Worm (Caenorhabditis elegans) whole organism, mixed stage, embryonic: Measurements from ENCODE around the gene ubh-1.

Source experiments
- M03D4.4 ChIP-seq: sonication (generic microtip); optimal IDR thresholded peaks from 2 replicates; lab custom pipeline; 2017; ENCODE audit warnings: mild to moderate bottlenecking, missing genetic modification characterization, missing compliant biosample characterization
- bed-3 ChIP-seq: fragments of 200-800 bp; sonication (Bioruptor generic); optimal IDR thresholded peaks from 3 replicates; lab custom pipeline; 2018; ENCODE audit warnings: mild to moderate bottlenecking, missing genetic modification characterization, moderate library complexity, missing compliant biosample characterization
- blmp-1 ChIP-seq: fragments of 150-350 bp; optimal IDR thresholded peaks from 2 replicates; lab custom pipeline; 2014; ENCODE audit warnings: missing biosample characterization, missing genetic modification characterization
- ceh-39 ChIP-seq: fragments of 150-350 bp; optimal IDR thresholded peaks from 2 replicates; lab custom pipeline; 2014; ENCODE audit warnings: missing biosample characterization, missing genetic modification characterization
- ceh-83 ChIP-seq: fragments of 200-800 bp; sonication (Bioruptor generic); optimal IDR thresholded peaks from 2 replicates; lab custom pipeline; 2018; ENCODE audit warnings: mild to moderate bottlenecking, missing genetic modification characterization, missing compliant biosample characterization
- ces-1 ChIP-seq: fragments of 150-350 bp; optimal IDR thresholded peaks from 2 replicates; lab custom pipeline; 2014; ENCODE audit warnings: missing biosample characterization, missing genetic modification reagents, missing genetic modification characterization
- cnd-1 ChIP-seq: fragments of 200-800 bp; sonication (Bioruptor generic); optimal IDR thresholded peaks from 2 replicates; lab custom pipeline; 2018; ENCODE audit warnings: mild to moderate bottlenecking, missing genetic modification characterization, missing compliant biosample characterization
- drap-1 ChIP-seq: fragments of 200-800 bp; sonication (Bioruptor generic); optimal IDR thresholded peaks from 3 replicates; lab custom pipeline; 2018; ENCODE audit warnings: mild to moderate bottlenecking, missing genetic modification characterization, missing compliant biosample characterization
- elt-1 ChIP-seq: sonication (generic microtip); optimal IDR thresholded peaks from 2 replicates; lab custom pipeline; 2017; ENCODE audit warnings: missing genetic modification characterization, mild to moderate bottlenecking, missing compliant biosample characterization, antibody characterized with exemption, moderate library complexity, borderline replicate concordance; ENCODE audit not compliant: insufficient read depth
- elt-3 ChIP-seq: fragments of 150-350 bp; optimal IDR thresholded peaks from 2 replicates; lab custom pipeline; 2014; ENCODE audit warnings: missing biosample characterization, missing genetic modification characterization
- flh-1 ChIP-seq: fragments of 200-800 bp; sonication (Bioruptor generic); optimal IDR thresholded peaks from 2 replicates; lab custom pipeline; 2018; ENCODE audit warnings: mild to moderate bottlenecking, missing genetic modification characterization, moderate library complexity, missing compliant biosample characterization
- hlh-1 ChIP-seq: fragments of 150-350 bp; optimal IDR thresholded peaks from 2 replicates; lab custom pipeline; 2014; ENCODE audit warnings: missing biosample characterization, missing genetic modification reagents, missing genetic modification characterization
- lin-13 ChIP-seq: fragments of 150-350 bp; optimal IDR thresholded peaks from 2 replicates; lab custom pipeline; 2014; ENCODE audit warnings: missing biosample characterization, missing genetic modification characterization
- lin-32 ChIP-seq: fragments of 200-800 bp; sonication (Bioruptor generic); optimal IDR thresholded peaks from 2 replicates; lab custom pipeline; 2018; ENCODE audit warnings: mild to moderate bottlenecking, missing genetic modification characterization, missing compliant biosample characterization
- mab-5 ChIP-seq: fragments of 150-350 bp; optimal IDR thresholded peaks from 2 replicates; lab custom pipeline; 2014; ENCODE audit warnings: missing biosample characterization, missing genetic modification characterization
- mls-2 ChIP-seq: sonication (generic microtip); optimal IDR thresholded peaks from 2 replicates; lab custom pipeline; 2016; ENCODE audit warnings: mild to moderate bottlenecking, missing genetic modification characterization, moderate library complexity, missing compliant biosample characterization
- nhr-2 ChIP-seq: fragments of 150-350 bp; optimal IDR thresholded peaks from 2 replicates; lab custom pipeline; 2014; ENCODE audit warnings: missing biosample characterization, missing genetic modification characterization
- nhr-237 ChIP-seq: fragments of 150-350 bp; optimal IDR thresholded peaks from 2 replicates; lab custom pipeline; 2014; ENCODE audit warnings: missing biosample characterization, missing genetic modification characterization
- nhr-76 ChIP-seq: sonication (generic microtip); optimal IDR thresholded peaks from 2 replicates; lab custom pipeline; 2017; ENCODE audit warnings: missing biosample characterization, missing genetic modification characterization
- sem-2 ChIP-seq: fragments of 200-800 bp; sonication (Bioruptor generic); optimal IDR thresholded peaks from 2 replicates; lab custom pipeline; 2018; ENCODE audit warnings: mild to moderate bottlenecking, missing genetic modification characterization, missing compliant biosample characterization
- snpc-4 ChIP-seq: fragments of 150-350 bp; optimal IDR thresholded peaks from 2 replicates; lab custom pipeline; 2014; ENCODE audit warnings: missing biosample characterization, missing genetic modification characterization
- sptf-1 ChIP-seq: sonication (generic microtip); optimal IDR thresholded peaks from 2 replicates; lab custom pipeline; 2017; ENCODE audit warnings: mild to moderate bottlenecking, missing genetic modification characterization, moderate library complexity, missing compliant biosample characterization
- unc-120 ChIP-seq: sonication (generic microtip); optimal IDR thresholded peaks from 2 replicates; lab custom pipeline; 2017; ENCODE audit warnings: missing genetic modification characterization, missing compliant biosample characterization; ENCODE audit not compliant: poor library complexity, severe bottlenecking
- unc-39 ChIP-seq: fragments of 150-350 bp; optimal IDR thresholded peaks from 2 replicates; lab custom pipeline; 2014; ENCODE audit warnings: missing biosample characterization, missing genetic modification characterization
- unc-62 ChIP-seq: fragments of 150-350 bp; optimal IDR thresholded peaks from 2 replicates; lab custom pipeline; 2014; ENCODE audit warnings: missing biosample characterization, missing genetic modification reagents, missing genetic modification characterization
- zip-8 ChIP-seq: fragments of 150-350 bp; optimal IDR thresholded peaks from 2 replicates; lab custom pipeline; 2014; ENCODE audit warnings: missing biosample characterization, missing genetic modification characterization
- ztf-11 ChIP-seq: fragments of 150-350 bp; optimal IDR thresholded peaks from 2 replicates; lab custom pipeline; 2014; ENCODE audit warnings: missing biosample characterization, missing genetic modification characterization

Gene ubh-1

DNA sequence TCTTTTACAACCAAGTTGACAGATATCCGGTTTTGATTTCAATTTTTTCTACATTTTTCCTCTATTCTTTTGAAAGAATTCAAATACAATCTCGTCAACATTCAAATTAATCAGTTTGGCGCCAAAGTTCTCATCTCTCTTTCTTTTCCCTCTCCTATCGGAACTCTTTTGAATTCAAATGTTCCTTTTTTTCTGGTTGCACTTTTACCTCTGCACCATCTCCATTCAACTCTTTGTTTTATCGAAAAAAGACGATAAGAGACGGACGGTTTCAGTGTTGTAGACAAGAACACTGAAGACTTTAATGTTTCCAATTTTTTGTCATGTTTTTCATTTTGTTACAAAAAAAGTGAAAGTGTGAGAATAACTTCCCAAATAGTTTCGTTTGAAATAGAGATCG, 35.2 kb downstream of the ubh-1 start:
- TF ChIP-seq cnd-1 = no peak
- TF ChIP-seq elt-3 (tag; lab: Kevin White, UChicago) = no peak
- TF ChIP-seq ceh-83 (GFP tag; lab: Kevin White, UChicago) = no peak
- TF ChIP-seq ceh-39 (tag; lab: Kevin White, UChicago) = no peak
- TF ChIP-seq sptf-1 = no peak
- TF ChIP-seq lin-13 (tag; lab: Kevin White, UChicago) = no peak
- no peak for TF ChIP-seq zip-8
- no peak for TF ChIP-seq unc-120 (tag; lab: Kevin White, UChicago)
- no peak for TF ChIP-seq M03D4.4 (tag; lab: Kevin White, UChicago)
- TF ChIP-seq bed-3 (GFP tag; lab: Kevin White, UChicago) = no peak
- TF ChIP-seq elt-1 (tag; lab: Kevin White, UChicago) = no peak
- no peak for TF ChIP-seq unc-39 (tag; lab: Kevin White, UChicago)
- TF ChIP-seq snpc-4 (tag; lab: Kevin White, UChicago) = no peak
- no peak for TF ChIP-seq lin-32 (GFP tag; lab: Kevin White, UChicago)
- TF ChIP-seq blmp-1 (tag; lab: Kevin White, UChicago) = no peak
- no peak for TF ChIP-seq nhr-237
- no peak for TF ChIP-seq nhr-76 (tag; lab: Kevin White, UChicago)
- no peak for TF ChIP-seq ces-1 (GFP tag; lab: Kevin White, UChicago)

ce11 chrV:6471208-6471607, 40.0 kb downstream of the ubh-1 start:
- TF ChIP-seq nhr-237 = no peak
- TF ChIP-seq ces-1 (GFP tag; lab: Kevin White, UChicago) = peak; percentile 18
- peak; percentile 55 for TF ChIP-seq elt-1 (tag; lab: Kevin White, UChicago)

ce11 chrV:6467676-6468075, 43.5 kb downstream of the ubh-1 start:
- TF ChIP-seq elt-1 (tag; lab: Kevin White, UChicago) = no peak
- no peak for TF ChIP-seq unc-120 (tag; lab: Kevin White, UChicago)
- TF ChIP-seq cnd-1 = no peak
- no peak for TF ChIP-seq unc-62 (GFP tag; lab: Kevin White, UChicago)
- TF ChIP-seq M03D4.4 (tag; lab: Kevin White, UChicago) = no peak
- no peak for TF ChIP-seq flh-1
- TF ChIP-seq hlh-1 (tag; lab: Kevin White, UChicago) = no peak
- no peak for TF ChIP-seq mab-5
- no peak for TF ChIP-seq ceh-39 (tag; lab: Kevin White, UChicago)
- no peak for TF ChIP-seq nhr-2
- no peak for TF ChIP-seq sem-2 (GFP tag; lab: Kevin White, UChicago)
- TF ChIP-seq unc-39 (tag; lab: Kevin White, UChicago) = no peak
- no peak for TF ChIP-seq snpc-4 (tag; lab: Kevin White, UChicago)
- TF ChIP-seq mls-2 (tag; lab: Kevin White, UChicago) = no peak
- TF ChIP-seq zip-8 = no peak
- TF ChIP-seq ces-1 (GFP tag; lab: Kevin White, UChicago) = no peak
- TF ChIP-seq nhr-76 (tag; lab: Kevin White, UChicago) = no peak
- no peak for TF ChIP-seq lin-13 (tag; lab: Kevin White, UChicago)

ce11 chrV:6464765-6465164, 46.4 kb downstream of the ubh-1 start, which contains the start of gene unc-83:
Gene unc-83 (plus strand): TSS chrV:6465065.
- TF ChIP-seq flh-1 = no peak
- TF ChIP-seq sptf-1 = no peak
- TF ChIP-seq, all 35 proteins: peak for 0

ce11 chrV:6464238-6464637, 47.0 kb downstream of the ubh-1 start:
- TF ChIP-seq unc-62 (GFP tag; lab: Kevin White, UChicago) (peak; percentile 65), nhr-2 (no peak), sem-2 (GFP tag; lab: Kevin White, UChicago) (no peak)

- TF ChIP-seq nhr-2 (no peak), snpc-4 (tag; lab: Kevin White, UChicago) (no peak), flh-1 (no peak), sptf-1 (no peak), ztf-11 (no peak), ces-1 (GFP tag; lab: Kevin White, UChicago) (no peak), drap-1 (GFP tag; lab: Kevin White, UChicago) (no peak), M03D4.4 (tag; lab: Kevin White, UChicago) (no peak), lin-13 (tag; lab: Kevin White, UChicago) (no peak), nhr-237 (no peak), elt-3 (tag; lab: Kevin White, UChicago) (no peak)
Observed at ce11 chrV:6462606-6463005, 48.6 kb downstream of the ubh-1 start.
